Worm (Caenorhabditis elegans) whole organism, L1 larva: ENCODE measurements around the gene K08H10.10.
A peak's percentile ranks its signal among the peaks of the same experiment; 100 is the strongest.

ENCODE experiments used
- C16A3.4 ChIP-seq: fragments of 150-350 bp; optimal IDR thresholded peaks from 2 replicates; lab custom pipeline; 2014; ENCODE audit warnings: missing biosample characterization, missing genetic modification characterization
- F16B12.6 ChIP-seq: fragments of 150-350 bp; optimal IDR thresholded peaks from 2 replicates; lab custom pipeline; 2014; ENCODE audit warnings: missing biosample characterization, missing genetic modification characterization
- Y116A8C.19 ChIP-seq: sonication (generic microtip); optimal IDR thresholded peaks from 2 replicates; lab custom pipeline; 2016; ENCODE audit warnings: missing compliant biosample characterization, missing genetic modification characterization, borderline replicate concordance
- aha-1 ChIP-seq: fragments of 150-350 bp; optimal IDR thresholded peaks from 2 replicates; lab custom pipeline; 2014; ENCODE audit warnings: missing biosample characterization, missing genetic modification characterization
- alr-1 ChIP-seq: fragments of 200-800 bp; sonication (Bioruptor generic); optimal IDR thresholded peaks from 2 replicates; lab custom pipeline; 2018; ENCODE audit warnings: borderline replicate concordance, mild to moderate bottlenecking, missing genetic modification characterization, missing compliant biosample characterization
- ceh-88 ChIP-seq: fragments of 200-800 bp; sonication (Bioruptor generic); IDR thresholded peaks from 2 replicates; pipeline ENCODE4 v1.3.6; 2022; ENCODE audit warnings: missing genetic modification characterization, missing compliant biosample characterization
- ces-1 ChIP-seq: fragments of 150-350 bp; optimal IDR thresholded peaks from 2 replicates; lab custom pipeline; 2014; ENCODE audit warnings: missing biosample characterization, missing genetic modification reagents, missing genetic modification characterization
- dpl-1 ChIP-seq, 3 experiments: fragments of 150-350 bp in 2 of 3; sonication (generic microtip) in 1 of 3; optimal IDR thresholded peaks; 2 replicates each; lab custom pipeline; 2014 to 2017; ENCODE audit warnings: missing biosample characterization in 3 of 3, missing genetic modification characterization in 3 of 3, missing genetic modification reagents in 3 of 3
- efl-1 ChIP-seq, 4 experiments: fragments of 150-350 bp; optimal IDR thresholded peaks in 3 of 4; peaks in 1 of 4; 1 replicate in 1 of 4; 2 replicates in 3 of 4; lab custom pipeline; 2014; ENCODE audit warnings: missing biosample characterization in 2 of 4, missing genetic modification characterization in 2 of 4, missing genetic modification reagents in 2 of 4
- egl-13 ChIP-seq: sonication (generic microtip); optimal IDR thresholded peaks from 2 replicates; lab custom pipeline; 2016; ENCODE audit warnings: missing genotype, missing genetic modification reagents, missing genetic modification characterization, missing compliant biosample characterization
- egl-27 ChIP-seq, 2 experiments: fragments of 150-350 bp in 1 of 2; sonication (generic microtip); optimal IDR thresholded peaks; 3 replicates each; lab custom pipeline; 2017 to 2018; ENCODE audit warnings: missing biosample characterization in 2 of 2, missing genetic modification characterization in 2 of 2, missing genetic modification reagents in 2 of 2
- ets-5 ChIP-seq: fragments of 200-800 bp; sonication (Bioruptor generic); IDR thresholded peaks from 2 replicates; pipeline ENCODE4 v1.3.6; 2022; ENCODE audit warnings: missing genetic modification characterization, missing compliant biosample characterization
- fkh-10 ChIP-seq: sonication (generic microtip); optimal IDR thresholded peaks from 2 replicates; lab custom pipeline; 2017; ENCODE audit warnings: missing biosample characterization, missing genetic modification reagents, missing genetic modification characterization
- hlh-4 ChIP-seq: sonication (generic microtip); optimal IDR thresholded peaks from 2 replicates; lab custom pipeline; 2016; ENCODE audit warnings: mild to moderate bottlenecking, missing genetic modification characterization, missing compliant biosample characterization
- hpl-2 ChIP-seq: fragments of 150-350 bp; optimal IDR thresholded peaks from 2 replicates; lab custom pipeline; 2014; ENCODE audit warnings: missing biosample characterization, missing genetic modification reagents, missing genetic modification characterization
- irx-1 ChIP-seq: sonication (generic microtip); optimal IDR thresholded peaks from 2 replicates; lab custom pipeline; 2016; ENCODE audit warnings: missing genetic modification characterization, missing compliant biosample characterization
- isw-1 ChIP-seq: fragments of 200-800 bp; sonication (Bioruptor generic); IDR thresholded peaks from 2 replicates; pipeline ENCODE4 v1.3.6; 2022; ENCODE audit warnings: missing genetic modification characterization, missing compliant biosample characterization
- jun-1 ChIP-seq: fragments of 150-350 bp; optimal IDR thresholded peaks from 2 replicates; lab custom pipeline; 2014; ENCODE audit warnings: missing biosample characterization, missing genetic modification reagents, missing genetic modification characterization
- lin-13 ChIP-seq: fragments of 150-350 bp; optimal IDR thresholded peaks from 2 replicates; lab custom pipeline; 2014; ENCODE audit warnings: missing biosample characterization, missing genetic modification reagents, missing genetic modification characterization
- lin-14 ChIP-seq: fragments of 200-800 bp; sonication (Bioruptor generic); optimal IDR thresholded peaks from 2 replicates; lab custom pipeline; 2018; ENCODE audit warnings: mild to moderate bottlenecking, missing genetic modification characterization, moderate library complexity, missing compliant biosample characterization
- lin-15B ChIP-seq: fragments of 150-350 bp; sonication (generic microtip); optimal IDR thresholded peaks from 3 replicates; lab custom pipeline; 2014; ENCODE audit warnings: missing biosample characterization, missing genetic modification characterization
- lin-35 ChIP-seq, 2 experiments: fragments of 150-350 bp; optimal IDR thresholded peaks; 2 replicates each; lab custom pipeline; 2014; ENCODE audit warnings: missing biosample characterization in 2 of 2, missing genetic modification characterization in 2 of 2, missing genetic modification reagents in 2 of 2
- lin-39 ChIP-seq: fragments of 150-350 bp; optimal IDR thresholded peaks from 2 replicates; lab custom pipeline; 2014; ENCODE audit warnings: missing biosample characterization, missing genetic modification reagents, missing genetic modification characterization
- lir-3 ChIP-seq: sonication (generic microtip); optimal IDR thresholded peaks from 2 replicates; lab custom pipeline; 2016; ENCODE audit warnings: mild to moderate bottlenecking, missing genetic modification characterization, moderate library complexity, missing compliant biosample characterization; ENCODE audit not compliant: poor library complexity
- lsy-2 ChIP-seq, 2 experiments: fragments of 150-350 bp; optimal IDR thresholded peaks; 2 replicates each; lab custom pipeline; 2014; ENCODE audit warnings: missing biosample characterization in 2 of 2, missing genetic modification characterization in 2 of 2
- mdl-1 ChIP-seq, 2 experiments: fragments of 150-350 bp; optimal IDR thresholded peaks; 2 replicates each; lab custom pipeline; 2014 to 2017; ENCODE audit warnings: missing biosample characterization in 2 of 2, missing genetic modification characterization in 2 of 2, inconsistent platforms in 1 of 2
- mef-2 ChIP-seq: fragments of 150-350 bp; optimal IDR thresholded peaks from 2 replicates; lab custom pipeline; 2014; ENCODE audit warnings: missing biosample characterization, missing genetic modification characterization
- nhr-11 ChIP-seq: fragments of 150-350 bp; optimal IDR thresholded peaks from 2 replicates; lab custom pipeline; 2014; ENCODE audit warnings: missing biosample characterization, missing genetic modification characterization
- nhr-12 ChIP-seq: sonication (generic microtip); optimal IDR thresholded peaks from 2 replicates; lab custom pipeline; 2017; ENCODE audit warnings: missing biosample characterization, missing genetic modification characterization
- nhr-47 ChIP-seq: sonication (generic microtip); optimal IDR thresholded peaks from 2 replicates; lab custom pipeline; 2016; ENCODE audit warnings: mild to moderate bottlenecking, missing genetic modification characterization, moderate library complexity, missing compliant biosample characterization
- nhr-71 ChIP-seq: sonication (generic microtip); optimal IDR thresholded peaks from 2 replicates; lab custom pipeline; 2016; ENCODE audit warnings: mild to moderate bottlenecking, missing genetic modification characterization, moderate library complexity, missing compliant biosample characterization
- nhr-76 ChIP-seq: sonication (generic microtip); optimal IDR thresholded peaks from 2 replicates; lab custom pipeline; 2017; ENCODE audit warnings: missing biosample characterization, missing genetic modification characterization
- nhr-77 ChIP-seq: fragments of 150-350 bp; optimal IDR thresholded peaks from 2 replicates; lab custom pipeline; 2014; ENCODE audit warnings: missing biosample characterization, missing genetic modification characterization
- nhr-84 ChIP-seq: sonication (generic microtip); optimal IDR thresholded peaks from 2 replicates; lab custom pipeline; 2017; ENCODE audit warnings: missing biosample characterization, missing genetic modification characterization
- nhr-85 ChIP-seq: sonication (generic microtip); peaks from one replicate; lab custom pipeline; 2016; ENCODE audit warnings: missing genetic modification characterization, inconsistent platforms, missing compliant biosample characterization
- nhr-90 ChIP-seq: sonication (generic microtip); optimal IDR thresholded peaks from 2 replicates; lab custom pipeline; 2016; ENCODE audit warnings: mild to moderate bottlenecking, missing genetic modification characterization, missing compliant biosample characterization; ENCODE audit not compliant: poor library complexity
- pag-3 ChIP-seq: sonication (generic microtip); optimal IDR thresholded peaks from 2 replicates; lab custom pipeline; 2017; ENCODE audit warnings: missing genetic modification characterization, mild to moderate bottlenecking, missing compliant biosample characterization, antibody characterized with exemption, borderline replicate concordance; ENCODE audit not compliant: insufficient read depth
- pax-3 ChIP-seq: fragments of 200-800 bp; sonication (Bioruptor generic); optimal IDR thresholded peaks from 2 replicates; lab custom pipeline; 2018; ENCODE audit warnings: mild to moderate bottlenecking, missing genetic modification characterization, moderate library complexity, missing compliant biosample characterization
- pqm-1 ChIP-seq: sonication (generic microtip); optimal IDR thresholded peaks from 3 replicates; lab custom pipeline; 2017; ENCODE audit warnings: missing biosample characterization, missing genetic modification characterization
- rnt-1 ChIP-seq: sonication (generic microtip); optimal IDR thresholded peaks from 2 replicates; lab custom pipeline; 2016; ENCODE audit warnings: mild to moderate bottlenecking, missing genetic modification characterization, moderate library complexity, missing compliant biosample characterization
- skn-1 ChIP-seq: fragments of 150-350 bp; optimal IDR thresholded peaks from 2 replicates; lab custom pipeline; 2014; ENCODE audit warnings: missing biosample characterization, missing genetic modification characterization
- snu-23 ChIP-seq: sonication (generic microtip); optimal IDR thresholded peaks from 2 replicates; lab custom pipeline; 2016; ENCODE audit warnings: missing genetic modification characterization, missing compliant biosample characterization
- sptf-1 ChIP-seq: fragments of 150-350 bp; optimal IDR thresholded peaks from 2 replicates; lab custom pipeline; 2014; ENCODE audit warnings: missing biosample characterization, missing genetic modification characterization
- sup-37 ChIP-seq: fragments of 200-800 bp; sonication (Bioruptor generic); optimal IDR thresholded peaks from 2 replicates; lab custom pipeline; 2018; ENCODE audit warnings: mild to moderate bottlenecking, missing genetic modification characterization, missing compliant biosample characterization
- tlp-1 ChIP-seq: fragments of 150-350 bp; optimal IDR thresholded peaks from 2 replicates; lab custom pipeline; 2014; ENCODE audit warnings: missing biosample characterization, missing genetic modification characterization
- unc-86 ChIP-seq: sonication (generic microtip); optimal IDR thresholded peaks from 2 replicates; lab custom pipeline; 2016; ENCODE audit warnings: missing genetic modification characterization, missing compliant biosample characterization
- xbp-1 ChIP-seq: sonication (generic microtip); optimal IDR thresholded peaks from 2 replicates; lab custom pipeline; 2016; ENCODE audit warnings: missing genetic modification characterization, missing compliant biosample characterization
- zag-1 ChIP-seq: fragments of 150-350 bp; optimal IDR thresholded peaks from 2 replicates; lab custom pipeline; 2014; ENCODE audit warnings: missing biosample characterization, missing genetic modification characterization
- zip-4 ChIP-seq: fragments of 200-800 bp; sonication (Bioruptor generic); optimal IDR thresholded peaks from 2 replicates; lab custom pipeline; 2018; ENCODE audit warnings: mild to moderate bottlenecking, missing genetic modification characterization, moderate library complexity, missing compliant biosample characterization
- ztf-4 ChIP-seq: fragments of 150-350 bp; optimal IDR thresholded peaks from 2 replicates; lab custom pipeline; 2014; ENCODE audit warnings: missing biosample characterization, missing genetic modification characterization

Gene K08H10.10

ce11 chrV:10019083-10019624 lies 18.3 kb downstream of the K08H10.10 start:
- TF ChIP-seq egl-27 (tag; optimal IDR thresholded peaks at IDR 0.05; lab: Kevin White, UChicago) (no peak), sptf-1 (tag; lab: Kevin White, UChicago) (no peak)
- TF ChIP-seq, all 84 proteins: peak for 0

- TF ChIP-seq efl-1 (optimal IDR thresholded peaks at IDR 0.05; lab: Kevin White, UChicago) (no peak), efl-1 (GFP tag; optimal IDR thresholded peaks at IDR 0.05 in 1 of 2; lab: Kevin White, UChicago) (no peak), egl-13 (tag; lab: Kevin White, UChicago) (no peak), mef-2 (tag; lab: Kevin White, UChicago) (no peak), egl-27 (tag; optimal IDR thresholded peaks at IDR 0.05; lab: Kevin White, UChicago) (no peak), jun-1 (tag; lab: Kevin White, UChicago) (no peak), alr-1 (no peak), nhr-90 (no peak), nhr-84 (no peak), isw-1 (GFP tag; lab: Robert Waterston, UW) (no peak), pqm-1 (no peak), C16A3.4 (no peak), nhr-47 (no peak), nhr-11 (no peak), irx-1 (tag; lab: Kevin White, UChicago) (no peak), rnt-1 (no peak), lir-3 (tag; lab: Kevin White, UChicago) (no peak), pag-3 (tag; lab: Kevin White, UChicago) (no peak), ets-5 (GFP tag; lab: Robert Waterston, UW) (no peak), xbp-1 (tag; lab: Kevin White, UChicago) (no peak), hlh-4 (tag; lab: Kevin White, UChicago) (no peak), aha-1 (tag; lab: Kevin White, UChicago) (no peak), ztf-4 (tag; lab: Kevin White, UChicago) (no peak), dpl-1 (GFP tag; optimal IDR thresholded peaks at IDR 0.05; lab: Kevin White, UChicago) (peak in 1 of 3 experiments; percentile 7), sup-37 (GFP tag; lab: Kevin White, UChicago) (no peak), lin-14 (peak; percentile 74), zag-1 (no peak), lsy-2 (tag; optimal IDR thresholded peaks at IDR 0.05; lab: Kevin White, UChicago) (peak in 1 of 2 experiments; percentile 28), lin-35 (GFP tag; optimal IDR thresholded peaks at IDR 0.05; lab: Kevin White, UChicago) (peak in 1 of 2 experiments; percentile 5), nhr-71 (tag; lab: Kevin White, UChicago) (peak; percentile 43), ceh-88 (GFP tag; lab: Robert Waterston, UW) (no peak), F16B12.6 (tag; lab: Kevin White, UChicago) (no peak), skn-1 (tag; lab: Kevin White, UChicago) (no peak), Y116A8C.19 (no peak), lin-15B (no peak), lin-39 (tag; lab: Kevin White, UChicago) (no peak), tlp-1 (tag; lab: Kevin White, UChicago) (no peak), snu-23 (peak; percentile 38), unc-86 (tag; lab: Kevin White, UChicago) (no peak), nhr-85 (tag; lab: Kevin White, UChicago) (peak; percentile 67), fkh-10 (GFP tag; lab: Kevin White, UChicago) (no peak), nhr-76 (no peak), hpl-2 (GFP tag; lab: Kevin White, UChicago) (no peak), ces-1 (GFP tag; lab: Kevin White, UChicago) (no peak), nhr-12 (tag; lab: Kevin White, UChicago) (no peak), mdl-1 (tag; optimal IDR thresholded peaks at IDR 0.05; lab: Kevin White, UChicago) (peak in 1 of 2 experiments; percentile 25), pax-3 (tag; lab: Kevin White, UChicago) (no peak), zip-4 (no peak), nhr-77 (no peak), lin-13 (GFP tag; lab: Kevin White, UChicago) (no peak)
Observed at ce11 chrV:10019934-10020333, 19.1 kb downstream of the K08H10.10 start.
